Worm (Caenorhabditis elegans) whole organism, L3 larva: ENCODE data around the gene his-48.

Experiments
- R02D3.7 ChIP-seq: fragments of 150-350 bp; optimal IDR thresholded peaks from 2 replicates; lab custom pipeline; 2014; ENCODE audit warnings: missing biosample characterization, missing genetic modification characterization
- ZK546.5 ChIP-seq: sonication (generic microtip); optimal IDR thresholded peaks from 2 replicates; lab custom pipeline; 2017; ENCODE audit warnings: missing biosample characterization, missing genetic modification characterization
- ceh-16 ChIP-seq: sonication (generic microtip); optimal IDR thresholded peaks from 2 replicates; lab custom pipeline; 2017; ENCODE audit warnings: missing biosample characterization, missing genetic modification characterization
- ceh-9 ChIP-seq: sonication (generic microtip); optimal IDR thresholded peaks from 2 replicates; lab custom pipeline; 2018; ENCODE audit warnings: missing biosample characterization, missing genetic modification characterization
- daf-12 ChIP-seq: fragments of 150-350 bp; optimal IDR thresholded peaks from 2 replicates; lab custom pipeline; 2014; ENCODE audit warnings: missing biosample characterization, missing genetic modification reagents, missing genetic modification characterization
- elt-1 ChIP-seq: fragments of 150-350 bp; optimal IDR thresholded peaks from 2 replicates; lab custom pipeline; 2014; ENCODE audit warnings: missing biosample characterization, missing genetic modification characterization
- elt-2 ChIP-seq: sonication (generic microtip); optimal IDR thresholded peaks from 2 replicates; lab custom pipeline; 2016; ENCODE audit warnings: missing genetic modification reagents, mild to moderate bottlenecking, missing genetic modification characterization, missing compliant biosample characterization
- elt-3 ChIP-seq, 3 experiments: fragments of 150-350 bp in 1 of 3; sonication (generic microtip) in 2 of 3; optimal IDR thresholded peaks; 2 replicates in 2 of 3; 4 replicates in 1 of 3; lab custom pipeline; 2014 to 2017; ENCODE audit warnings: missing biosample characterization in 3 of 3, missing genetic modification characterization in 3 of 3
- fkh-2 ChIP-seq: fragments of 150-350 bp; optimal IDR thresholded peaks from 2 replicates; lab custom pipeline; 2014; ENCODE audit warnings: missing biosample characterization, missing genetic modification reagents, missing genetic modification characterization
- hmg-11 ChIP-seq: sonication (generic microtip); optimal IDR thresholded peaks from 2 replicates; lab custom pipeline; 2016; ENCODE audit warnings: missing genetic modification characterization, missing compliant biosample characterization
- lin-15B ChIP-seq: fragments of 150-350 bp; optimal IDR thresholded peaks from 2 replicates; lab custom pipeline; 2014; ENCODE audit warnings: missing biosample characterization, missing genetic modification characterization
- lin-39 ChIP-seq: fragments of 150-350 bp; optimal IDR thresholded peaks from 2 replicates; lab custom pipeline; 2018; ENCODE audit warnings: missing biosample characterization, missing genetic modification reagents, missing genetic modification characterization
- lsy-12 ChIP-seq: sonication (generic microtip); optimal IDR thresholded peaks from 2 replicates; lab custom pipeline; 2016; ENCODE audit warnings: mild to moderate bottlenecking, missing genetic modification characterization, missing compliant biosample characterization
- mdl-1 ChIP-seq: fragments of 150-350 bp; optimal IDR thresholded peaks from 2 replicates; lab custom pipeline; 2014; ENCODE audit warnings: missing biosample characterization, missing genetic modification characterization
- nfya-1 ChIP-seq: sonication (generic microtip); optimal IDR thresholded peaks from 2 replicates; lab custom pipeline; 2017; ENCODE audit warnings: missing genetic modification characterization, mild to moderate bottlenecking, missing compliant biosample characterization, antibody characterized with exemption, moderate library complexity; ENCODE audit not compliant: insufficient read depth
- nhr-11 ChIP-seq: fragments of 150-350 bp; optimal IDR thresholded peaks from 2 replicates; lab custom pipeline; 2014; ENCODE audit warnings: missing biosample characterization, missing genetic modification characterization
- nhr-23 ChIP-seq: fragments of 150-350 bp; optimal IDR thresholded peaks from 2 replicates; lab custom pipeline; 2014; ENCODE audit warnings: missing biosample characterization, missing genetic modification reagents, missing genetic modification characterization
- nhr-28 ChIP-seq: fragments of 150-350 bp; optimal IDR thresholded peaks from 2 replicates; lab custom pipeline; 2014; ENCODE audit warnings: missing biosample characterization, missing genetic modification characterization
- nhr-43 ChIP-seq: sonication (generic microtip); optimal IDR thresholded peaks from 2 replicates; lab custom pipeline; 2016; ENCODE audit warnings: mild to moderate bottlenecking, missing genetic modification characterization, missing compliant biosample characterization; ENCODE audit not compliant: poor library complexity, severe bottlenecking
- nhr-67 ChIP-seq: fragments of 150-350 bp; optimal IDR thresholded peaks from 2 replicates; lab custom pipeline; 2014; ENCODE audit warnings: missing biosample characterization, missing genetic modification characterization
- nhr-77 ChIP-seq: fragments of 150-350 bp; optimal IDR thresholded peaks from 2 replicates; lab custom pipeline; 2014; ENCODE audit warnings: missing biosample characterization, missing genetic modification characterization
- snpc-4 ChIP-seq: fragments of 150-350 bp; optimal IDR thresholded peaks from 2 replicates; lab custom pipeline; 2014; ENCODE audit warnings: missing biosample characterization, missing genetic modification characterization
- tbx-2 ChIP-seq: sonication (generic microtip); optimal IDR thresholded peaks from 2 replicates; lab custom pipeline; 2016; ENCODE audit warnings: mild to moderate bottlenecking, missing genetic modification characterization, missing compliant biosample characterization
- unc-39 ChIP-seq: sonication (generic microtip); optimal IDR thresholded peaks from 4 replicates; lab custom pipeline; 2017; ENCODE audit warnings: missing biosample characterization, missing genetic modification characterization
- unc-62 ChIP-seq: fragments of 150-350 bp; sonication (generic microtip); optimal IDR thresholded peaks from 4 replicates; lab custom pipeline; 2014; ENCODE audit warnings: missing biosample characterization, missing genetic modification reagents, missing genetic modification characterization
- zag-1 ChIP-seq: fragments of 150-350 bp; optimal IDR thresholded peaks from 2 replicates; lab custom pipeline; 2014; ENCODE audit warnings: missing biosample characterization, missing genetic modification characterization
- ztf-4 ChIP-seq: fragments of 150-350 bp; optimal IDR thresholded peaks from 2 replicates; lab custom pipeline; 2014; ENCODE audit warnings: missing biosample characterization, missing genetic modification characterization

his-48 gene

ce11 chrIV:11340735-11341443, 16.3 kb downstream of the his-48 start:
- TF ChIP-seq R02D3.7 (no peak), nhr-23 (no peak)
- TF ChIP-seq, all 47 proteins: peak for 0

DNA sequence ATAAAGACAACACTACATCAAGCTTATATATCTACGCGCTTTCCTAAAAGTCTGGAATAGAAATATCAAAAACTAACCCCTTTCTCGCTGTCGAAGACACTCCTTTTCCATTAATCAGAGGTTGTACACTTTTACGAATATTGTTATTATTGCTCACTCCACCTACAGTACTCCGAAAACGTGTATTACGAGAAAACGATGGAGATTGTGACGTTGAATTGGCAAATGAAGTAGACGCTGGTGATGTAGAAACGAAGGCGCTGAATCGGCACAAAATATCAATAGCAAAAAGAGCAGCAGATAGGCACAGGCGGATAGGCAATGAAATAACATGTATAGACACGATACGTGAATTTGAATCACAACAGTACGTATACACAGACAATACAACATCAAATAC, 19.7 kb downstream of the his-48 start:
- TF ChIP-seq ceh-16 (tag; lab: Kevin White, UChicago) = no peak
- TF ChIP-seq ZK546.5 (tag; lab: Kevin White, UChicago) = no peak
- no peak for TF ChIP-seq daf-12 (tag; lab: Kevin White, UChicago)
- no peak for TF ChIP-seq nhr-43 (tag; lab: Kevin White, UChicago)
- no peak for TF ChIP-seq hmg-11 (tag; lab: Kevin White, UChicago)
- no peak for TF ChIP-seq tbx-2 (tag; lab: Kevin White, UChicago)
- no peak for TF ChIP-seq lin-15B (tag; lab: Kevin White, UChicago)
- no peak for TF ChIP-seq nhr-67
- TF ChIP-seq unc-39 (tag; lab: Kevin White, UChicago) = no peak
- no peak for TF ChIP-seq nhr-28 (tag; lab: Kevin White, UChicago)
- no peak for TF ChIP-seq nhr-11
- no peak for TF ChIP-seq elt-3 (tag; optimal IDR thresholded peaks at IDR 0.05; lab: Kevin White, UChicago)
- TF ChIP-seq ceh-9 = no peak
- no peak for TF ChIP-seq elt-2 (tag; lab: Kevin White, UChicago)

ce11 chrIV:11347275-11347674, 22.7 kb downstream of the his-48 start:
- TF ChIP-seq ztf-4 (tag; lab: Kevin White, UChicago) (no peak), nfya-1 (tag; lab: Kevin White, UChicago) (peak; percentile 7), elt-1 (peak; percentile 43)

DNA sequence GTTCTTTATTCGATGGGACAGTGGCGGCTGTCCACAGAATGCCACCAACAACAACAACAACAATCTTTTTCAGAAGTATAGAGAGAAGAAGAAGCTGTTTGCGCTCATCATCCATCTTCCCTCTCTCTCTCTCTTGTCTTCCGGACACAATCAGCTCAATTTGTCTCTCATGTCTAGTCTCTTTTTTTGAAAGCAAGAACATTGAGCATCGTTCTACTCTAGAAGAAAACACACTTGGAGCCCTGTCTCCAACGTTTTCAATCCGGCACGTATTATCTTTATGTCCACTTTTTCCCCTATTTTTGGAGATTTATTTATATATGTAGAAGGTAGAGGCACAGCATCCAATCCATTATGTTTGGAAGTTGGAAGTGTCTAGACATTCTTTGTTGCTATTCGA, 24.3 kb downstream of the his-48 start:
- no peak for TF ChIP-seq nhr-77 (tag; lab: Kevin White, UChicago)
- peak; percentile 69 for TF ChIP-seq lin-39 (tag; lab: Kevin White, UChicago)

DNA sequence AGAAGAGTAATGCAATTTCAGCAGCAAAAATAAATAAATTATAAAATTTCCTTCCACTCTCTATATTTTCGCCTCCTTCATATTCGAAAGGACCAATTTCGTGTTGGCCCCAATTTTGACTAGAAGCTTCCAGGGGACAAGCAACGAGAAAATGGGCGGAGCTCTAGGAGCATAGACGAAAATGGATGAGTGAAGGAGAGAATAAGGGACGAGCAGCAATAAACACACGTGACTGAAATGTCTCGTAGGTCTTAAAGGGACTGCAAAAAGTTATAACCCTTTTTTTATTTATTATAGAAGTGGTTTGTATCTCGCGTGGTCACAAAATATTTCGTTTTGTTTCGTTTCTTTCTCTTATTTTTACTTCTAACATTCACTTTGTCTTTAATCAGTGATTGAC, 25.2 kb downstream of the his-48 start:
- TF ChIP-seq nfya-1 (tag; lab: Kevin White, UChicago) = peak; percentile 41
- TF ChIP-seq zag-1 (tag; lab: Kevin White, UChicago) = no peak
- TF ChIP-seq unc-62 (GFP tag; lab: Kevin White, UChicago) = no peak
- no peak for TF ChIP-seq fkh-2 (tag; lab: Kevin White, UChicago)
- peak; percentile 62 for TF ChIP-seq lin-39 (tag; lab: Kevin White, UChicago)
- TF ChIP-seq, all 47 proteins: peak for 2

DNA sequence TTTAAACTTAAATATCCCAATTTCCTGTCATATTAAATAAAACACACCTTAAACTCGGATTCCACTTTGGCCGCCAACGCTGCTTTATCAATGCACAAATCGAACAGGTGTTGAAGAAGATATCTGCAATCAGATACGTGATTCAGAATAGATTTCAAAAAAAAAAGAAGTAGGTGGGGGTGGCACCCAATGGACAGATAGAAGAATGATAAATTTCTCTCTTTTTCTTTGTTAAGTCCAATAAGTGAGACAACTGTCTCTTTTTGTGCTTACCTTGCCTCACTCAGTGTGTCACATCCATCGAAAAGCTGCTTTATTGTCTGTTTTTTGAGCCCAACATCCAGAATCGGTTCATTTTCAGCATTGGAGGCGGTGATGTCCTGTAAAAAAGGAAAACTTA, 26.3 kb downstream of the his-48 start:
- no peak for TF ChIP-seq mdl-1 (tag; lab: Kevin White, UChicago)
- TF ChIP-seq nhr-43 (tag; lab: Kevin White, UChicago) = no peak
- TF ChIP-seq lin-39 (tag; lab: Kevin White, UChicago) = peak; percentile 29
- TF ChIP-seq snpc-4 (tag; lab: Kevin White, UChicago) = no peak
- no peak for TF ChIP-seq fkh-2 (tag; lab: Kevin White, UChicago)
- TF ChIP-seq nhr-67 = no peak
- peak; percentile 13 for TF ChIP-seq nfya-1 (tag; lab: Kevin White, UChicago)
- TF ChIP-seq, all 47 proteins: peak for 2

DNA sequence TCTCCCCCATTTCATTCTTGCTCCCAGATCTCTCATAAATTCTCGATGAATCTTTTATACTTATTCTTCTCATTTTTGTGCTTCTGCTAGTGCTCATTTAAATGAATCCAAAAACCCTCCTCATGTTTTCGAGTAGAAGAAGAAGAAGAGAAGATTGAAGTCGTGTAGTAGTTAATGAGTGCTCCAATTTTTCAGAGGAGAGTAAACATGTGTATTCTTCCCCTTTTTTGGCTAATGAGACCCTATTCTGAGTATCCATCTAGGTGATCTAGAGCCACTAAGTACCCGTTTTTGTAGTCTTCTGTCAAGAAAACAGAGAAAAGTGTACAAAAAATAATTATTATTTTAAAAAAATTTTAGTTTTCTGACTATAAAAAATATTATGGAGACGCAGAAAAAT, 27.0 kb downstream of the his-48 start:
- no peak for TF ChIP-seq nhr-43 (tag; lab: Kevin White, UChicago)
- no peak for TF ChIP-seq nhr-23
- no peak for TF ChIP-seq ztf-4 (tag; lab: Kevin White, UChicago)
- TF ChIP-seq ceh-16 (tag; lab: Kevin White, UChicago) = no peak
- TF ChIP-seq lsy-12 (tag; lab: Kevin White, UChicago) = no peak
